Fruit fly (Drosophila melanogaster) whole organism, wandering third instar larva: ENCODE data around the gene CG32815.

Experiments used
- Abd-B ChIP-seq: fragments of >200 bp; optimal IDR thresholded peaks from 2 replicates; lab custom pipeline; 2017; ENCODE audit warnings: missing biosample characterization, missing genetic modification characterization
- CG32264 ChIP-seq: fragments of 200-800 bp; sonication (Bioruptor generic); optimal IDR thresholded peaks from 2 replicates; lab custom pipeline; 2016; ENCODE audit warnings: missing biosample characterization, missing genetic modification characterization
- CG9705 ChIP-seq: fragments of 200-800 bp; sonication (Bioruptor generic); optimal IDR thresholded peaks from 2 replicates; lab custom pipeline; 2018; ENCODE audit warnings: missing biosample characterization, mild to moderate bottlenecking, missing genetic modification characterization
- CrebA ChIP-seq: fragments of 200-800 bp; sonication (Bioruptor generic); optimal IDR thresholded peaks from 2 replicates; lab custom pipeline; 2016; ENCODE audit warnings: missing biosample characterization, mild to moderate bottlenecking, missing genetic modification characterization, borderline replicate concordance
- Dfd ChIP-seq: fragments of >200 bp; optimal IDR thresholded peaks from 2 replicates; lab custom pipeline; 2017; ENCODE audit warnings: missing biosample characterization, missing genetic modification characterization
- Dif ChIP-seq: fragments of 200-275, 200-300 bp; sonication (Bioruptor generic); optimal IDR thresholded peaks from 2 replicates; lab custom pipeline; 2018; ENCODE audit warnings: missing biosample characterization, missing genetic modification characterization; ENCODE audit not compliant: partially characterized antibody
- GATAd ChIP-seq: sonication (Bioruptor generic); optimal IDR thresholded peaks from 2 replicates; lab custom pipeline; 2016; ENCODE audit warnings: missing biosample characterization, missing genetic modification characterization
- HLH106 ChIP-seq: fragments of 200-800 bp; optimal IDR thresholded peaks from 3 replicates; lab custom pipeline; 2019; ENCODE audit warnings: missing biosample characterization, mild to moderate bottlenecking, missing genetic modification characterization, moderate library complexity
- Hnf4 ChIP-seq: fragments of 200-800 bp; sonication (Bioruptor generic); optimal IDR thresholded peaks from 2 replicates; lab custom pipeline; 2016; ENCODE audit warnings: missing biosample characterization, mild to moderate bottlenecking, missing genetic modification characterization
- Hr78 ChIP-seq: fragments of >200 bp; optimal IDR thresholded peaks from 2 replicates; lab custom pipeline; 2017; ENCODE audit warnings: missing biosample characterization, missing genetic modification characterization
- Hr83 ChIP-seq: fragments of 200-300 bp; sonication (Bioruptor generic); optimal IDR thresholded peaks from 2 replicates; lab custom pipeline; 2016; ENCODE audit warnings: missing biosample characterization, mild to moderate bottlenecking, missing genetic modification characterization, moderate library complexity; ENCODE audit not compliant: poor library complexity, severe bottlenecking
- Jra ChIP-seq: sonication (Bioruptor generic); optimal IDR thresholded peaks from 2 replicates; lab custom pipeline; 2016; ENCODE audit warnings: missing biosample characterization, missing genetic modification characterization
- Mio ChIP-seq: sonication (Bioruptor generic); optimal IDR thresholded peaks from 2 replicates; lab custom pipeline; 2016; ENCODE audit warnings: missing biosample characterization, missing genetic modification characterization
- Myc ChIP-seq: fragments of >200 bp; optimal IDR thresholded peaks from 2 replicates; lab custom pipeline; 2017
- N ChIP-seq: fragments of >200 bp; optimal IDR thresholded peaks from 2 replicates; lab custom pipeline; 2018; ENCODE audit warnings: missing biosample characterization, missing external identifiers, missing genetic modification characterization
- OdsH ChIP-seq: fragments of 200-800 bp; sonication (Bioruptor generic); optimal IDR thresholded peaks from 2 replicates; lab custom pipeline; 2016; ENCODE audit warnings: missing biosample characterization, mild to moderate bottlenecking, missing genetic modification characterization
- Rel ChIP-seq, 2 experiments: fragments of 200-800 bp; sonication (Bioruptor generic) in 1 of 2; optimal IDR thresholded peaks; 2 replicates in 1 of 2; 3 replicates in 1 of 2; lab custom pipeline; 2016 to 2019; ENCODE audit warnings: mild to moderate bottlenecking in 2 of 2, missing biosample characterization in 2 of 2, missing genetic modification characterization in 2 of 2, moderate library complexity in 1 of 2
- Sp1 ChIP-seq: fragments of 200-800 bp; sonication (Bioruptor generic); optimal IDR thresholded peaks from 3 replicates; lab custom pipeline; 2019; ENCODE audit warnings: missing biosample characterization, mild to moderate bottlenecking, missing genetic modification characterization, moderate library complexity
- Vsx2 ChIP-seq: fragments of 200-300, 225-300 bp; sonication (Bioruptor generic); optimal IDR thresholded peaks from 2 replicates; lab custom pipeline; 2018; ENCODE audit warnings: missing biosample characterization, missing genetic modification characterization; ENCODE audit not compliant: partially characterized antibody
- br ChIP-seq: fragments of 200-800 bp; sonication (Bioruptor generic); optimal IDR thresholded peaks from 2 replicates; lab custom pipeline; 2016; ENCODE audit warnings: missing biosample characterization, missing genetic modification characterization
- brk ChIP-seq: fragments of 200-800 bp; sonication (Bioruptor generic); optimal IDR thresholded peaks from 2 replicates; lab custom pipeline; 2016; ENCODE audit warnings: missing biosample characterization, mild to moderate bottlenecking, missing genetic modification characterization
- dl ChIP-seq, 2 experiments: fragments of 175-275, 200-275 bp in 1 of 2; fragments of 200-275 bp in 1 of 2; sonication (Bioruptor generic); optimal IDR thresholded peaks; lab custom pipeline; 2018; ENCODE audit warnings: mild to moderate bottlenecking in 2 of 2, missing biosample characterization in 2 of 2, missing genetic modification characterization in 2 of 2, moderate library complexity in 2 of 2; ENCODE audit not compliant: partially characterized antibody in 2 of 2, insufficient read depth in 1 of 2
- dmrt93B ChIP-seq: fragments of 200-800 bp; sonication (Bioruptor generic); optimal IDR thresholded peaks from 2 replicates; lab custom pipeline; 2018; ENCODE audit warnings: missing biosample characterization, mild to moderate bottlenecking, missing genetic modification characterization
- dsf ChIP-seq: sonication (Bioruptor generic); optimal IDR thresholded peaks from 2 replicates; lab custom pipeline; 2016; ENCODE audit warnings: missing biosample characterization, missing genetic modification characterization, borderline replicate concordance
- ey ChIP-seq: fragments of 200-800 bp; sonication (Bioruptor generic); optimal IDR thresholded peaks from 2 replicates; lab custom pipeline; 2016; ENCODE audit warnings: missing biosample characterization, missing genetic modification characterization
- foxo ChIP-seq, 2 experiments: fragments of 200-800 bp; sonication (Bioruptor generic); optimal IDR thresholded peaks; 2 replicates in 1 of 2; 3 replicates in 1 of 2; lab custom pipeline; 2016 to 2017; ENCODE audit warnings: missing biosample characterization in 2 of 2, missing genetic modification characterization in 2 of 2
- fru ChIP-seq: fragments of 200-800 bp; sonication (Bioruptor generic); optimal IDR thresholded peaks from 3 replicates; lab custom pipeline; 2016; ENCODE audit warnings: missing biosample characterization, mild to moderate bottlenecking, missing genetic modification characterization
- h ChIP-seq: fragments of 200-800 bp; sonication (Bioruptor generic); optimal IDR thresholded peaks from 3 replicates; lab custom pipeline; 2016; ENCODE audit warnings: missing biosample characterization, mild to moderate bottlenecking, missing genetic modification characterization
- jim ChIP-seq: fragments of 175-275, 200-325 bp; sonication (Bioruptor generic); optimal IDR thresholded peaks from 2 replicates; lab custom pipeline; 2016; ENCODE audit warnings: missing biosample characterization, mild to moderate bottlenecking, missing genetic modification characterization
- lola ChIP-seq: fragments of >200 bp; optimal IDR thresholded peaks from 2 replicates; lab custom pipeline; 2017; ENCODE audit warnings: missing biosample characterization, missing genetic modification characterization
- pan ChIP-seq: fragments of >200 bp; optimal IDR thresholded peaks from 2 replicates; lab custom pipeline; 2017
- psq ChIP-seq: fragments of 200-800 bp; sonication (Bioruptor generic); optimal IDR thresholded peaks from 3 replicates; lab custom pipeline; 2017; ENCODE audit warnings: missing biosample characterization, mild to moderate bottlenecking, missing genetic modification characterization, moderate library complexity
- rgr ChIP-seq: fragments of 200-800 bp; sonication (Bioruptor generic); optimal IDR thresholded peaks from 3 replicates; lab custom pipeline; 2016; ENCODE audit warnings: missing biosample characterization, mild to moderate bottlenecking, missing genetic modification characterization
- sage ChIP-seq: fragments of 200-800 bp; sonication (Bioruptor generic); optimal IDR thresholded peaks from 2 replicates; lab custom pipeline; 2016; ENCODE audit warnings: missing biosample characterization, mild to moderate bottlenecking, missing genetic modification characterization
- sv ChIP-seq: fragments of 200-800 bp; sonication (Bioruptor generic); optimal IDR thresholded peaks from 3 replicates; lab custom pipeline; 2016; ENCODE audit warnings: missing biosample characterization, missing genetic modification characterization
- tai ChIP-seq: sonication (Bioruptor generic); optimal IDR thresholded peaks from 2 replicates; lab custom pipeline; 2016; ENCODE audit warnings: missing biosample characterization, missing genetic modification characterization
- usp ChIP-seq: fragments of >200 bp; optimal IDR thresholded peaks from 2 replicates; lab custom pipeline; 2017; ENCODE audit warnings: missing biosample characterization, missing genetic modification characterization
- woc ChIP-seq: sonication (Bioruptor generic); optimal IDR thresholded peaks from 2 replicates; lab custom pipeline; 2016; ENCODE audit warnings: missing biosample characterization, mild to moderate bottlenecking, missing genetic modification characterization

The CG32815 gene

dm6 chrX:932859-933258 lies 593 bp downstream of the CG32815 start:
- no peak for TF ChIP-seq Myc
- no peak for TF ChIP-seq CG9705
- TF ChIP-seq Dif: no peak
- TF ChIP-seq Vsx2: no peak
- TF ChIP-seq brk (GFP tag; lab: Kevin White, UChicago): no peak
- no peak for TF ChIP-seq psq

- TF ChIP-seq dl (GFP tag; optimal IDR thresholded peaks at IDR 0.05; lab: Kevin White, UChicago; ENCODE audit: insufficient read depth in 1 of 2, partially characterized antibody in 2 of 2) (no peak), jim (no peak), Dfd (GFP tag; lab: Kevin White, UChicago) (peak; percentile 84)
Measured at dm6 chrX:933997-934396, 1.7 kb downstream of the CG32815 start.

DNA sequence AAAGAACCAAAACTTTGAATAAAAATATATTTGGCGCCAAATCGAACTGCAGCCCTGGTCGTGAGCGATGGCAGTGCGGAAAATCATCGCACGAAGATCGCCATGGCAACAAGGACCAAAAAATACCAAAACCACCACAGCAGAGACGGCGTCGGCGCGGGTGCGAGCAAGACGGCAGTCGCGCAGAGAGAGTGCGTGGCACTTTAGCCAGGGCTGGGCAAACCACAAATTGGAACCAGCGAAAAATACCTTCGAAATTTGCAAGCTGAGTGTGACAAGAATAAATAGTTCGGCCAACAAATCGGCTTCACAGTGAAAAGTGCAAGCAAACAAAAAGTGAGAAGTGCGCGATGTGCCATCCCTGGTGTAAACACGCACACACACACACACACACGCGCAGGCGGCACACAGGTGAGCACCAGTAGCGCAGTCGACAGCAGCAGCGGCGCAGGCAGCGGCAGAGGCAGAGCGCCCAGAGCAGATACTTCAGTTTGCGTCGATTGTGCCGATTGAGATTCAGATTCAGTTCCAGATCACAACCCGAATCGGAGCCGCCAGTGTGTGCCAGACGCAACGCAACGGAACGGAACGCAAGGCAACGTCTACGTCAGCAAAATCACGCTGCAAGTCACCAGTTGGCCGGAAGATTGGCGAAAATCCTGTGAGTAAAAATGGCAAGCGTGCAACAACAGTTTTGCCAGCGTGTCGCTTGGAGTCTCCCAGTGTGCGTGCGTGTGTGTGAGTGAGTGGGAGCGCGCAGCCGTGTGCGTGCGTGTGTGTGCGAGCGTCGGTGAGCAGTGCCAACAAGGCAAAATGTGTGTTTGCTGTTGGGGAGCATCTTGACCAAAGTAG lies 3.0 kb downstream of the CG32815 start, which contains the start of gene TRAM:
Gene TRAM, plus strand, starts transcription at position 184 of the 852 bp plus-strand sequence.
- TF ChIP-seq Dfd (GFP tag; lab: Kevin White, UChicago) (peak; percentile 97), jim (no peak), sage (GFP tag; lab: Kevin White, UChicago) (no peak), Sp1 (peak; percentile 98), psq (peak; percentile 93), rgr (GFP tag; lab: Kevin White, UChicago) (peak; percentile 97), CrebA (GFP tag; lab: Kevin White, UChicago) (no peak), HLH106 (peak; percentile 98), Hr78 (GFP tag; lab: Kevin White, UChicago) (no peak), fru (GFP tag; lab: Kevin White, UChicago) (peak; percentile 98), ey (GFP tag; lab: Kevin White, UChicago) (peak; percentile 98), foxo (GFP tag; optimal IDR thresholded peaks at IDR 0.05; lab: Kevin White, UChicago) (peak; percentile 78 to 98), tai (GFP tag; lab: Kevin White, UChicago) (no peak), h (GFP tag; lab: Kevin White, UChicago) (peak; percentile 98), Hr83 (peak; percentile 89), OdsH (GFP tag; lab: Kevin White, UChicago) (peak; percentile 96), N (GFP tag; lab: Kevin White, UChicago) (peak; percentile 46), Mio (peak; percentile 75), Hnf4 (no peak), GATAd (GFP tag; lab: Kevin White, UChicago) (peak; percentile 75), Vsx2 (no peak), Myc (no peak), Dif (peak; percentile 47), Jra (GFP tag; lab: Kevin White, UChicago) (no peak), Abd-B (GFP tag; lab: Kevin White, UChicago) (no peak), br (GFP tag; lab: Kevin White, UChicago) (peak; percentile 98), usp (GFP tag; lab: Kevin White, UChicago) (no peak), sv (GFP tag; lab: Kevin White, UChicago) (peak; percentile 95), woc (peak; percentile 94), dl (GFP tag; optimal IDR thresholded peaks at IDR 0.05; lab: Kevin White, UChicago; ENCODE audit: insufficient read depth in 1 of 2, partially characterized antibody in 2 of 2) (no peak), CG9705 (peak; percentile 98), dmrt93B (peak; percentile 98), brk (GFP tag; lab: Kevin White, UChicago) (no peak), CG32264 (GFP tag; lab: Kevin White, UChicago) (peak; percentile 84), lola (GFP tag; lab: Kevin White, UChicago) (no peak), pan (no peak), Rel (GFP tag; optimal IDR thresholded peaks at IDR 0.05; lab: Kevin White, UChicago) (peak; percentile 59), Rel (tag; optimal IDR thresholded peaks at IDR 0.05; lab: Kevin White, UChicago) (peak; percentile 92), dsf (no peak)
